Worm (Caenorhabditis elegans): Measurements from ENCODE around the gene pals-33.

DNA sequence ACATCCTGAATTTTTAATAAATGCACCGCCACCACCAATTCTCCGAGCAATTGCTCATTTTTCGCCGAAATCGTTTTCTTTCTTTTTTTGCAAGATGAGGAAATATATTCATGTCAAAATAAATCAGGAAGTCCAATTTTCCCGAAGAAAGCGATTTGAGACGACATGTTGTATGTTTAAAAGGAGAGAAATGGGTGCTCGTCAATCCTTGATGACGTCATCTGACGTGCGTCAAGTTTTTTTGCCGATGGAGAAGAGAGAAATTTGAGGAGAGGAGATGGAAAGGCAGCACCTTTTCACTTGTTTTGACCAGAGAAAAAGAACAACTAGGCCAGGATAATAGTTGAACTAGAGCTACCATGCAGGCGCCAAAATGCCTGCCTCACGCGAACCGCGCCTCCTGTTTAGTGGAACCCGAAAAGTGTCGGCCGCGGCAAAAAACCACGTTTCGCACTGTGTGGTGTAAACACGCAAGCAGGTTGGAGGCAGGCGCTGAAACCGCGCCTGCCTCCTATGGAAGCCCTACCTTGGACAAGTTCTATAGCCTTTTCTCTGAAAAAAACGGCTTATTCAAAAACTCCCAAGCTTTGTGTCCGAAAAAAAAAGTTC is 43.2 kb downstream of the pals-33 start:
- TF ChIP-seq hlh-1 (tag; optimal IDR thresholded peaks at IDR 0.05) (no peak), ztf-11 (tag; optimal IDR thresholded peaks at IDR 0.05) (no peak), snpc-4 (tag; optimal IDR thresholded peaks at IDR 0.05) (no peak), mep-1 (tag; optimal IDR thresholded peaks at IDR 0.05) (no peak), elt-3 (tag; optimal IDR thresholded peaks at IDR 0.05) (no peak), nhr-237 (tag; optimal IDR thresholded peaks at IDR 0.05) (no peak), pha-4 (tag; optimal IDR thresholded peaks at IDR 0.05) (no peak), bed-3 (GFP tag; optimal IDR thresholded peaks at IDR 0.05) (no peak), nhr-76 (tag; optimal IDR thresholded peaks at IDR 0.05) (no peak)

Data from whole organism, mixed stage, embryonic.